Fruit fly (Drosophila melanogaster): ENCODE measurements around the gene Tdh.

Gene Tdh

DNA sequence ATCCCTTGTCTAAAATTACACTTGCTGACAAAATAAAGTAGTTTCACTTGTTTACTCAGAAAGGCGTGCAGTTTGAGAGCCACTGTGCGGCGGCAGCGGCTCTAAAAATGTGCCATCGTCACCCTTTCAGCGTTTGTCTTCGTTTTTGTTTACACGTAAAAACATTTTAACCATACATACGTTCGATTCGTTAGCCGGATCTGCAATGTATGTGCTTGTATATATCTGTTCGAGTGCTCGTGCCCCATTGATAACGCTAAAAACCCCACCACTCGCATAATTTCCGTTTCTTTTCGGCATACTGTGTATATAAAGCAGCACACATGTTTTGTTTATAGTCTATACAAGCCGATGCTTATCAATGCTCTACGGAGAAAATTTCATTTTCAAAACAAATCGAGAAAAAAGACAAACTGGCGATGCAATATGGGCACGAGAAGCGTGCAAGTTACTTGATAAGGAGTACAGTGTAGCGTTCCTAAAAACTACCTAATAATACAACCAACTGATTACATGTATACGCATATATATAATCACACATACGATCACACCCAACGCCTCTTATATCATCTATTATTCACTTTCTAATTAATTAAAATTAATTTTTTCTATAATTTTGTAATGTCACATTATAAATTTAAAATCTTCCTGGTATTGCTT lies 49.9 kb downstream of the Tdh start (continued):
- TF ChIP-seq lbe (GFP tag; optimal IDR thresholded peaks at IDR 0.05) (no peak), CG8281 (tag; optimal IDR thresholded peaks at IDR 0.05) (no peak), CG33557 (GFP tag; optimal IDR thresholded peaks at IDR 0.05) (no peak), Abd-B (GFP tag; optimal IDR thresholded peaks at IDR 0.05) (peak; percentile 22), kah (GFP tag; optimal IDR thresholded peaks at IDR 0.05) (no peak), Hmx (GFP tag; optimal IDR thresholded peaks at IDR 0.05) (no peak), sob (GFP tag; IDR thresholded peaks at IDR 0.05) (no peak), Dp (GFP tag; optimal IDR thresholded peaks at IDR 0.05) (no peak), CG4707 (GFP tag; optimal IDR thresholded peaks at IDR 0.05) (no peak), CG2712 (tag; optimal IDR thresholded peaks at IDR 0.05) (peak; percentile 67), tap (tag; optimal IDR thresholded peaks at IDR 0.05) (peak; percentile 64), CG14710 (tag; optimal IDR thresholded peaks at IDR 0.05) (peak; percentile 41), fru (optimal IDR thresholded peaks at IDR 0.05) (no peak), Hr3 (GFP tag; optimal IDR thresholded peaks at IDR 0.05) (no peak), tgo (GFP tag; IDR thresholded peaks at IDR 0.05) (peak; percentile 22; the same call in 2 of the 3 replicates), CG8765 (GFP tag; IDR thresholded peaks at IDR 0.05) (no peak), NC2α (GFP tag; optimal IDR thresholded peaks at IDR 0.05) (no peak), abd-A (tag; optimal IDR thresholded peaks at IDR 0.05) (no peak), CG7357 (GFP tag; IDR thresholded peaks at IDR 0.05) (no peak), bowl (GFP tag; IDR thresholded peaks at IDR 0.05) (no peak), mam (GFP tag; optimal IDR thresholded peaks at IDR 0.05) (no peak), toy (GFP tag; IDR thresholded peaks at IDR 0.05) (no peak), grau (tag; optimal IDR thresholded peaks at IDR 0.05) (peak; percentile 97), salm (tag; optimal IDR thresholded peaks at IDR 0.05) (peak; percentile 23), Hand (GFP tag; optimal IDR thresholded peaks at IDR 0.05) (peak; percentile 44), CG11504 (tag; optimal IDR thresholded peaks at IDR 0.05) (peak; percentile 70), her (GFP tag; optimal IDR thresholded peaks at IDR 0.05) (peak; percentile 92), CG17359 (tag; optimal IDR thresholded peaks at IDR 0.05) (peak; percentile 63), hb (GFP tag; IDR thresholded peaks at IDR 0.05; ENCODE audit: partially characterized antibody) (no peak), CG6813 (GFP tag; optimal IDR thresholded peaks at IDR 0.05) (no peak), nerfin-1 (tag; optimal IDR thresholded peaks at IDR 0.05) (no peak), CG16863 (GFP tag; optimal IDR thresholded peaks at IDR 0.05) (no peak), CG2120 (GFP tag; optimal IDR thresholded peaks at IDR 0.05) (peak; percentile 19), CG9876 (GFP tag; optimal IDR thresholded peaks at IDR 0.05) (no peak), CG14860 (GFP tag; IDR thresholded peaks at IDR 0.05; ENCODE audit: partially characterized antibody) (no peak), usp (GFP tag; optimal IDR thresholded peaks at IDR 0.05) (no peak), BtbVII (GFP tag; optimal IDR thresholded peaks at IDR 0.05) (peak; percentile 31), chm (GFP tag; IDR thresholded peaks at IDR 0.05) (peak; percentile 28; the same call in 1 of the 2 replicates), Sry-β (GFP tag; optimal IDR thresholded peaks at IDR 0.05) (no peak), crc (GFP tag; optimal IDR thresholded peaks at IDR 0.05) (no peak), CG14050 (GFP tag; IDR thresholded peaks at IDR 0.05) (0 out of 3 replicates have a peak, but pooled peaks have one; percentile 20), CG34224 (GFP tag; IDR thresholded peaks at IDR 0.05; ENCODE audit: partially characterized antibody) (0 out of 3 replicates have a peak, but pooled peaks have one; percentile 31), CG30403 (GFP tag; optimal IDR thresholded peaks at IDR 0.05) (peak; percentile 47), CG1024 (GFP tag; IDR thresholded peaks at IDR 0.05) (no peak), Atf-2 (GFP tag; optimal IDR thresholded peaks at IDR 0.05) (no peak), corto (GFP tag; optimal IDR thresholded peaks at IDR 0.05) (no peak), Jarid2 (GFP tag; optimal IDR thresholded peaks at IDR 0.05) (no peak), ATbp (GFP tag; optimal IDR thresholded peaks at IDR 0.05) (peak; percentile 36), kni (GFP tag; optimal IDR thresholded peaks at IDR 0.05) (peak; percentile 49), insv (GFP tag; optimal IDR thresholded peaks at IDR 0.05) (no peak)
